Worm (Caenorhabditis elegans): Measurements from ENCODE around the gene Y41D4B.1.

Gene Y41D4B.1

DNA sequence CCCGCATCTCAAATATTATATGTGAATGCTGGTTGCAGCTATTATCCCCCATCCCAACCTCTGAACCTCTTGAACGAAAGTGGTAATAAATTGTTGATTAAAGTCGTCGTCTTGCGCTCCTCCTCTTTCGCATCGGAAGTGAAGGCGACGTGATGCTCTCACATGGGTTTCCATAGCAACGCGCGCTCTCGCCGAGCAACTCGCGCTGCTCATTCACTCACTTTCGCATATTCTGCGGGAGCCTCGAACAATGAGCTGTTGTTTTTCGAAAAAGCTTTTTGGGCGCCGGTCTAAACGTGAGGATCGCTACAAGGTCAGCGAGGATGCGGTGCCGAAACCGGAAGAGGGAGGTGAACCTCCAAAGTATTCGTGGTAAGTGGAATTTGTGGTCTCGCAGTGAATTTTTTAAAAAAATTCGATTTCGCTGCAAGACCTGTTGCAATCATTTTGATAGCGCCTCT is 38.6 kb downstream of the Y41D4B.1 start, which contains the start of gene rpi-2 (continued):
- no peak for TF ChIP-seq irx-1 (tag; optimal IDR thresholded peaks at IDR 0.05)
- no peak for TF ChIP-seq lir-3 (tag; optimal IDR thresholded peaks at IDR 0.05; ENCODE audit: poor library complexity)
- TF ChIP-seq nhr-71 (tag; optimal IDR thresholded peaks at IDR 0.05): peak; percentile 55
- no peak for TF ChIP-seq lin-35 (GFP tag; optimal IDR thresholded peaks at IDR 0.05)
- peak; percentile 0 for TF ChIP-seq fos-1 (tag; optimal IDR thresholded peaks at IDR 0.05)
- no peak for TF ChIP-seq F16B12.6 (tag; optimal IDR thresholded peaks at IDR 0.05)
- no peak for TF ChIP-seq egl-27 (tag; optimal IDR thresholded peaks at IDR 0.05)
- TF ChIP-seq sptf-1 (tag; optimal IDR thresholded peaks at IDR 0.05): no peak
- TF ChIP-seq unc-86 (tag; optimal IDR thresholded peaks at IDR 0.05): peak; percentile 26
- TF ChIP-seq sup-37 (GFP tag; optimal IDR thresholded peaks at IDR 0.05): no peak
- peak in 1 of 2 experiments; percentile 5 for TF ChIP-seq lsy-2 (tag; optimal IDR thresholded peaks at IDR 0.05)
- no peak for TF ChIP-seq lin-39 (tag; optimal IDR thresholded peaks at IDR 0.05)
- peak; percentile 29 for TF ChIP-seq swsn-7 (tag; optimal IDR thresholded peaks at IDR 0.05)
- TF ChIP-seq tbx-2 (tag; optimal IDR thresholded peaks at IDR 0.05): peak; percentile 8
- TF ChIP-seq nhr-11 (tag; optimal IDR thresholded peaks at IDR 0.05): no peak
- no peak for TF ChIP-seq aha-1 (tag; optimal IDR thresholded peaks at IDR 0.05)
- no peak for TF ChIP-seq unc-130 (tag; optimal IDR thresholded peaks at IDR 0.05)
- no peak for TF ChIP-seq ces-1 (GFP tag; optimal IDR thresholded peaks at IDR 0.05)
- TF ChIP-seq ztf-4 (tag; optimal IDR thresholded peaks at IDR 0.05): no peak
- TF ChIP-seq ceh-63 (GFP tag; optimal IDR thresholded peaks at IDR 0.05): no peak
- no peak for TF ChIP-seq unc-62 (GFP tag; optimal IDR thresholded peaks at IDR 0.05)
- TF ChIP-seq nhr-28 (tag; optimal IDR thresholded peaks at IDR 0.05): no peak
- TF ChIP-seq mab-9 (GFP tag; IDR thresholded peaks at IDR 0.05): no peak
- no peak for TF ChIP-seq rnt-1 (tag; optimal IDR thresholded peaks at IDR 0.05)
- TF ChIP-seq vab-15 (tag; optimal IDR thresholded peaks at IDR 0.05): no peak
- TF ChIP-seq elt-3 (tag; optimal IDR thresholded peaks at IDR 0.05): no peak
- no peak for TF ChIP-seq ceh-8 (GFP tag; optimal IDR thresholded peaks at IDR 0.05)
- TF ChIP-seq C04F5.9 (tag; optimal IDR thresholded peaks at IDR 0.05): no peak
- no peak for TF ChIP-seq isw-1 (GFP tag; IDR thresholded peaks at IDR 0.05)
- no peak for TF ChIP-seq hlh-17 (GFP tag; optimal IDR thresholded peaks at IDR 0.05; ENCODE audit: borderline replicate concordance)
- no peak for TF ChIP-seq fkh-4 (tag; optimal IDR thresholded peaks at IDR 0.05; ENCODE audit: borderline replicate concordance)
- no peak for TF ChIP-seq pax-3 (tag; optimal IDR thresholded peaks at IDR 0.05)
- TF ChIP-seq zag-1 (tag; optimal IDR thresholded peaks at IDR 0.05): no peak
- TF ChIP-seq Y116A8C.19 (tag; optimal IDR thresholded peaks at IDR 0.05; ENCODE audit: borderline replicate concordance): no peak
- no peak for TF ChIP-seq ceh-88 (GFP tag; IDR thresholded peaks at IDR 0.05)
- TF ChIP-seq C34B4.2 (tag; optimal IDR thresholded peaks at IDR 0.05): no peak
- no peak for TF ChIP-seq hpl-2 (GFP tag; optimal IDR thresholded peaks at IDR 0.05)
- TF ChIP-seq nhr-237 (tag; optimal IDR thresholded peaks at IDR 0.05): no peak
- peak; percentile 43 for TF ChIP-seq snu-23 (GFP tag; optimal IDR thresholded peaks at IDR 0.05)
- 0 out of 2 replicates have a peak, but pooled peaks have one; percentile 14 for TF ChIP-seq nhr-19 (GFP tag; conservative IDR thresholded peaks at IDR 0.05)
- no peak for TF ChIP-seq tlp-1 (tag; optimal IDR thresholded peaks at IDR 0.05)
- TF ChIP-seq pag-3 (tag; optimal IDR thresholded peaks at IDR 0.05; ENCODE audit: borderline replicate concordance, insufficient read depth): no peak
- TF ChIP-seq unc-98 (GFP tag; IDR thresholded peaks at IDR 0.05): no peak
- no peak for TF ChIP-seq ceh-90 (tag; optimal IDR thresholded peaks at IDR 0.05)
- TF ChIP-seq efl-3 (GFP tag; optimal IDR thresholded peaks at IDR 0.05): no peak
